Fruit fly (Drosophila melanogaster): Measurements from ENCODE around the gene bif.

Gene bif

DNA sequence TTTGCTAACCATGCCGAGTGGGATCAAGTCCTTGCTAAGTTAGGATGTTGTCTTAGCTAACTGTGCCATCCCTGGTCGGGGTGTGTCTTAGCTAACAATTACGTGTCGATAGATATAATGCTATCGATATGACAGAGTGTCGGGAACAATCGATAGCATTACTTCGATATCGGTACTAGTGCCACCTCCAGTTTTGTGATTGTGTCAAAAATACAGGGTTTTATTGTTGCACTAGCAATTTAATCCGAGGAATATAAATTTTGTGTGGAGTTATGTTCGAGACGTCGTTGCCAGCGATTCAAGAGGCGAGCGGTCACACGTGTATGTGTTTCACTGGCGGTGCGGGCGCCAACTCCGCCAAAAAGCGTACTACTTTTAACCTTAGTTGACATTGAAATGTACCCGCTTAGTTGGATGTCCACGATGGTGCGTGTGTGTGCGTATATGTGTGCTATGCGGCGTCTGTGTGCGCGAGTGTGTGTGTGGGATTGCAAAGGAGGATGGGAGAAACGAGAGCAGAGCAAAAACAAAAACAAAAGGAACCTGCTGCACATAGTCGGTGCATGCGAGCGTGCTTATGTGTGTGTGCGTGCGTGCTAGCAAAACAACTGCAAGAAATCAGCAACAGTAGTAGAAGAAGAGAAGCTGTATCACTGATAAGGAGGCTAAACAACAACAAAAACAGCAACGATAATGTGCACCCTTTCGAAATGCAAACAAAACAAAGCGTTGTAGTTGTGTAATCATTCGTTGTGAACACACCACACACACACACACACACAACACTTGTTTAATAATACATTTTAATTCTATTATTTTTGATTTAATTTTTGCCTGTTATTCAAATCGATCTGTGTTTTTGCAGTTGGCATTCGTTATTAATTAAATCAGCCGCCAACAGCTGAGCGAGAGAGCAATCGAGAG, 16.5 kb downstream of the bif start, which contains the start of gene PhKgamma (continued):
- TF ChIP-seq CG9932 (GFP tag; IDR thresholded peaks at IDR 0.05) (no peak; the same call in 1 of the 2 replicates), toy (GFP tag; IDR thresholded peaks at IDR 0.05) (no peak), CG3995 (GFP tag; optimal IDR thresholded peaks at IDR 0.05) (no peak), CG12659 (GFP tag; optimal IDR thresholded peaks at IDR 0.05) (peak; percentile 74), knrl (GFP tag; IDR thresholded peaks at IDR 0.05; ENCODE audit: partially characterized antibody) (peak; percentile 89), phol (tag; optimal IDR thresholded peaks at IDR 0.05) (peak; percentile 63), MBD-R2 (GFP tag; IDR thresholded peaks at IDR 0.05) (no peak; the same call in none of the 2 replicates), Gsc (GFP tag; IDR thresholded peaks at IDR 0.05) (no peak), C15 (GFP tag; IDR thresholded peaks at IDR 0.05) (no peak), Camta (GFP tag; optimal IDR thresholded peaks at IDR 0.05) (no peak), btn (GFP tag; optimal IDR thresholded peaks at IDR 0.05) (no peak), CG17802 (tag; optimal IDR thresholded peaks at IDR 0.05) (no peak), bcd (GFP tag; optimal IDR thresholded peaks at IDR 0.05) (no peak), fd64A (GFP tag; optimal IDR thresholded peaks at IDR 0.05) (peak; percentile 19), CG10979 (tag; optimal IDR thresholded peaks at IDR 0.05) (no peak), CG11398 (GFP tag; optimal IDR thresholded peaks at IDR 0.05) (no peak), Mrtf (GFP tag; IDR thresholded peaks at IDR 0.05) (no peak), CG17829 (tag; optimal IDR thresholded peaks at IDR 0.05) (peak; percentile 54), ind (GFP tag; optimal IDR thresholded peaks at IDR 0.05) (no peak), zen2 (GFP tag; IDR thresholded peaks at IDR 0.05; ENCODE audit: partially characterized antibody) (peak; percentile 87), CG15696 (tag; optimal IDR thresholded peaks at IDR 0.05) (no peak), klu (GFP tag; IDR thresholded peaks at IDR 0.05) (no peak), Oaz (GFP tag; IDR thresholded peaks at IDR 0.05) (no peak), Hr3 (GFP tag; optimal IDR thresholded peaks at IDR 0.05) (no peak), lov (optimal IDR thresholded peaks at IDR 0.05) (no peak), lov (GFP tag; IDR thresholded peaks at IDR 0.05) (no peak), CG5180 (GFP tag; optimal IDR thresholded peaks at IDR 0.05) (no peak), sug (tag; optimal IDR thresholded peaks at IDR 0.05) (peak; percentile 50), CG8290 (GFP tag; optimal IDR thresholded peaks at IDR 0.05) (peak; percentile 64), CG8290 (tag; optimal IDR thresholded peaks at IDR 0.05) (peak in 1 of 2 experiments; percentile 95), CG4424 (GFP tag; optimal IDR thresholded peaks at IDR 0.05) (peak; percentile 16), CG8478 (optimal IDR thresholded peaks at IDR 0.05) (peak; percentile 59), CG15479 (GFP tag; optimal IDR thresholded peaks at IDR 0.05) (peak; percentile 96), CG12769 (tag; optimal IDR thresholded peaks at IDR 0.05) (no peak), NK7.1 (GFP tag; optimal IDR thresholded peaks at IDR 0.05) (no peak), CG1603 (tag; optimal IDR thresholded peaks at IDR 0.05) (peak; percentile 92), CG12744 (GFP tag; optimal IDR thresholded peaks at IDR 0.05) (no peak), NC2β (GFP tag; optimal IDR thresholded peaks at IDR 0.05) (no peak), CG42726 (GFP tag; IDR thresholded peaks at IDR 0.05; ENCODE audit: partially characterized antibody) (peak; percentile 87), org-1 (GFP tag; optimal IDR thresholded peaks at IDR 0.05) (no peak), hbn (GFP tag; IDR thresholded peaks at IDR 0.05; ENCODE audit: partially characterized antibody) (peak; percentile 86), CoRest (tag; optimal IDR thresholded peaks at IDR 0.05) (peak; percentile 29), Hsf (GFP tag; optimal IDR thresholded peaks at IDR 0.05) (no peak), sna (GFP tag; IDR thresholded peaks at IDR 0.05; ENCODE audit: partially characterized antibody) (peak; percentile 86), CG10654 (GFP tag; optimal IDR thresholded peaks at IDR 0.05) (no peak), CG16813 (GFP tag; IDR thresholded peaks at IDR 0.05; ENCODE audit: partially characterized antibody) (peak; percentile 93), Poxn (GFP tag; IDR thresholded peaks at IDR 0.05) (no peak), pros (GFP tag; optimal IDR thresholded peaks at IDR 0.05) (no peak), CG7271 (tag; optimal IDR thresholded peaks at IDR 0.05) (no peak), Antp (GFP tag; optimal IDR thresholded peaks at IDR 0.05) (peak; percentile 15)

Measured in whole organism, embryonic.